Worm (Caenorhabditis elegans) whole organism, mixed stage, embryonic: ENCODE data around the gene nhr-92.
"Not testable (repeated sequence)": the region's sequence is repeated elsewhere in the genome, so short reads cannot be mapped to it uniquely, and the experiment has no call there.

Source experiments
- M03D4.4 ChIP-seq: sonication (generic microtip); optimal IDR thresholded peaks from 2 replicates; lab custom pipeline; 2017; ENCODE audit warnings: mild to moderate bottlenecking, missing genetic modification characterization, missing compliant biosample characterization
- bed-3 ChIP-seq: fragments of 200-800 bp; sonication (Bioruptor generic); optimal IDR thresholded peaks from 3 replicates; lab custom pipeline; 2018; ENCODE audit warnings: mild to moderate bottlenecking, missing genetic modification characterization, moderate library complexity, missing compliant biosample characterization
- blmp-1 ChIP-seq: fragments of 150-350 bp; optimal IDR thresholded peaks from 2 replicates; lab custom pipeline; 2014; ENCODE audit warnings: missing biosample characterization, missing genetic modification characterization
- ceh-39 ChIP-seq: fragments of 150-350 bp; optimal IDR thresholded peaks from 2 replicates; lab custom pipeline; 2014; ENCODE audit warnings: missing biosample characterization, missing genetic modification characterization
- ceh-43 ChIP-seq: fragments of 200-800 bp; sonication (Bioruptor generic); optimal IDR thresholded peaks from 2 replicates; lab custom pipeline; 2018; ENCODE audit warnings: mild to moderate bottlenecking, missing genetic modification characterization, moderate library complexity, missing compliant biosample characterization
- ceh-83 ChIP-seq: fragments of 200-800 bp; sonication (Bioruptor generic); optimal IDR thresholded peaks from 2 replicates; lab custom pipeline; 2018; ENCODE audit warnings: mild to moderate bottlenecking, missing genetic modification characterization, missing compliant biosample characterization
- ces-1 ChIP-seq: fragments of 150-350 bp; optimal IDR thresholded peaks from 2 replicates; lab custom pipeline; 2014; ENCODE audit warnings: missing biosample characterization, missing genetic modification reagents, missing genetic modification characterization
- cnd-1 ChIP-seq: fragments of 200-800 bp; sonication (Bioruptor generic); optimal IDR thresholded peaks from 2 replicates; lab custom pipeline; 2018; ENCODE audit warnings: mild to moderate bottlenecking, missing genetic modification characterization, missing compliant biosample characterization
- drap-1 ChIP-seq: fragments of 200-800 bp; sonication (Bioruptor generic); optimal IDR thresholded peaks from 3 replicates; lab custom pipeline; 2018; ENCODE audit warnings: mild to moderate bottlenecking, missing genetic modification characterization, missing compliant biosample characterization
- elt-1 ChIP-seq: sonication (generic microtip); optimal IDR thresholded peaks from 2 replicates; lab custom pipeline; 2017; ENCODE audit warnings: missing genetic modification characterization, mild to moderate bottlenecking, missing compliant biosample characterization, antibody characterized with exemption, moderate library complexity, borderline replicate concordance; ENCODE audit not compliant: insufficient read depth
- elt-3 ChIP-seq: fragments of 150-350 bp; optimal IDR thresholded peaks from 2 replicates; lab custom pipeline; 2014; ENCODE audit warnings: missing biosample characterization, missing genetic modification characterization
- flh-1 ChIP-seq: fragments of 200-800 bp; sonication (Bioruptor generic); optimal IDR thresholded peaks from 2 replicates; lab custom pipeline; 2018; ENCODE audit warnings: mild to moderate bottlenecking, missing genetic modification characterization, moderate library complexity, missing compliant biosample characterization
- hlh-1 ChIP-seq: fragments of 150-350 bp; optimal IDR thresholded peaks from 2 replicates; lab custom pipeline; 2014; ENCODE audit warnings: missing biosample characterization, missing genetic modification reagents, missing genetic modification characterization
- lin-13 ChIP-seq: fragments of 150-350 bp; optimal IDR thresholded peaks from 2 replicates; lab custom pipeline; 2014; ENCODE audit warnings: missing biosample characterization, missing genetic modification characterization
- lin-32 ChIP-seq: fragments of 200-800 bp; sonication (Bioruptor generic); optimal IDR thresholded peaks from 2 replicates; lab custom pipeline; 2018; ENCODE audit warnings: mild to moderate bottlenecking, missing genetic modification characterization, missing compliant biosample characterization
- lsy-2 ChIP-seq: fragments of 150-350 bp; optimal IDR thresholded peaks from 2 replicates; lab custom pipeline; 2014; ENCODE audit warnings: missing biosample characterization, missing genetic modification characterization
- mab-5 ChIP-seq: fragments of 150-350 bp; optimal IDR thresholded peaks from 2 replicates; lab custom pipeline; 2014; ENCODE audit warnings: missing biosample characterization, missing genetic modification characterization
- mep-1 ChIP-seq: fragments of 150-350 bp; optimal IDR thresholded peaks from 2 replicates; lab custom pipeline; 2017; ENCODE audit warnings: missing biosample characterization, missing genetic modification reagents, missing genetic modification characterization, inconsistent platforms
- mls-2 ChIP-seq: sonication (generic microtip); optimal IDR thresholded peaks from 2 replicates; lab custom pipeline; 2016; ENCODE audit warnings: mild to moderate bottlenecking, missing genetic modification characterization, moderate library complexity, missing compliant biosample characterization
- nhr-12 ChIP-seq: fragments of 150-350 bp; optimal IDR thresholded peaks from 2 replicates; lab custom pipeline; 2014; ENCODE audit warnings: missing biosample characterization, missing genetic modification characterization
- nhr-2 ChIP-seq: fragments of 150-350 bp; optimal IDR thresholded peaks from 2 replicates; lab custom pipeline; 2014; ENCODE audit warnings: missing biosample characterization, missing genetic modification characterization
- nhr-237 ChIP-seq: fragments of 150-350 bp; optimal IDR thresholded peaks from 2 replicates; lab custom pipeline; 2014; ENCODE audit warnings: missing biosample characterization, missing genetic modification characterization
- nhr-28 ChIP-seq: fragments of 150-350 bp; optimal IDR thresholded peaks from 2 replicates; lab custom pipeline; 2014; ENCODE audit warnings: missing biosample characterization, missing genetic modification characterization
- nhr-76 ChIP-seq: sonication (generic microtip); optimal IDR thresholded peaks from 2 replicates; lab custom pipeline; 2017; ENCODE audit warnings: missing biosample characterization, missing genetic modification characterization
- pha-4 ChIP-seq: fragments of 150-350 bp; optimal IDR thresholded peaks from 2 replicates; lab custom pipeline; 2018; ENCODE audit warnings: missing biosample characterization, missing genetic modification reagents, missing genetic modification characterization
- sem-2 ChIP-seq: fragments of 200-800 bp; sonication (Bioruptor generic); optimal IDR thresholded peaks from 2 replicates; lab custom pipeline; 2018; ENCODE audit warnings: mild to moderate bottlenecking, missing genetic modification characterization, missing compliant biosample characterization
- snpc-4 ChIP-seq: fragments of 150-350 bp; optimal IDR thresholded peaks from 2 replicates; lab custom pipeline; 2014; ENCODE audit warnings: missing biosample characterization, missing genetic modification characterization
- sptf-1 ChIP-seq: sonication (generic microtip); optimal IDR thresholded peaks from 2 replicates; lab custom pipeline; 2017; ENCODE audit warnings: mild to moderate bottlenecking, missing genetic modification characterization, moderate library complexity, missing compliant biosample characterization
- tbx-8 ChIP-seq: fragments of 200-800 bp; sonication (Bioruptor generic); optimal IDR thresholded peaks from 2 replicates; lab custom pipeline; 2018; ENCODE audit warnings: mild to moderate bottlenecking, missing genetic modification characterization, moderate library complexity, missing compliant biosample characterization
- unc-120 ChIP-seq: sonication (generic microtip); optimal IDR thresholded peaks from 2 replicates; lab custom pipeline; 2017; ENCODE audit warnings: missing genetic modification characterization, missing compliant biosample characterization; ENCODE audit not compliant: poor library complexity, severe bottlenecking
- unc-39 ChIP-seq: fragments of 150-350 bp; optimal IDR thresholded peaks from 2 replicates; lab custom pipeline; 2014; ENCODE audit warnings: missing biosample characterization, missing genetic modification characterization
- unc-62 ChIP-seq: fragments of 150-350 bp; optimal IDR thresholded peaks from 2 replicates; lab custom pipeline; 2014; ENCODE audit warnings: missing biosample characterization, missing genetic modification reagents, missing genetic modification characterization
- ztf-11 ChIP-seq: fragments of 150-350 bp; optimal IDR thresholded peaks from 2 replicates; lab custom pipeline; 2014; ENCODE audit warnings: missing biosample characterization, missing genetic modification characterization

The nhr-92 gene

DNA sequence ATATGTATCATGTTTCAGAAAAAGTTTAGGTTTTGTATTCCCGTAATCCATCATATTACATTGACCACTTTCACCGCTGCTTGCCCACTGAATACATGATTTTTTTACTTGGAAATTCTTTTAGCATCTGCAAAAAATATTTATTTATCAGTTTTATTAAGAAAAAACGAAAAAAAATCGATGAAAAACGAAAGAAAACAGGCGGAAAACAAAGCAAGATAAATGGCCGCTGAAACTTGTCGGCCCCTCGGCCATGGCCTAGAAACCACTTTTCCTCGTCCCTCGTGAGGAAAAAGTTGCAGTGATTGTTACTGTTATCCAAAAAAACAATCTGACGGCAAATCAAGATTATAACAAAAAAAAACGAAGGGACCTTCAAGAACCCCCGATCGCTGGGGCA lies 9.9 kb upstream of the nhr-92 start, which contains the start of gene dsl-3:
TSS of gene dsl-3 (plus strand) at position 301 of the 400 bp plus-strand sequence.
- not testable (repeated sequence) for TF ChIP-seq pha-4; ceh-43 (GFP tag; lab: Kevin White, UChicago); sptf-1 (tag; lab: Kevin White, UChicago)

DNA sequence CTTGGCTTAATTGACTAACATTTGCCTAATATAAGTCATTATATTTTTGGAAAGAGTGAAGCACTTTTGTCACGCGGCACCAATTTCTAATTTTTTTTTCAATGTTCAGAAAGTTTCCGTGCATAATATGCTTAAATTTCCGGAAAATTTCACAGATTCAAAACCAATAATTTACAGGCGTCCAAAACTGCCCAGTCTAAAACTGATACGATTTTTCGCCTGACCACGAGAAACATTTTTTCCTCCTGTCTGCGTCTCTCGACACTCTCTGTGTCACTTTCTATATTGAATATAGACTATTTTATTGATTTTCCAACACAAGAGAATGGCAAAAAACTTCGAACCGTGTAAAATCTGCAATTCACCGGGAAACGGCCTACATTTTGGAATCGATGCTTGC lies 6.3 kb upstream of the nhr-92 start, which contains the start of gene nhr-122:
TSS of gene nhr-122 (plus strand) at position 301 of the 400 bp plus-strand sequence.
- TF ChIP-seq snpc-4 (tag; lab: Kevin White, UChicago) (no peak), flh-1 (GFP tag; lab: Kevin White, UChicago) (no peak), nhr-237 (tag; lab: Kevin White, UChicago) (no peak), drap-1 (no peak), sem-2 (GFP tag; lab: Kevin White, UChicago) (no peak), lin-13 (no peak), cnd-1 (tag; lab: Kevin White, UChicago) (no peak), ces-1 (GFP tag; lab: Kevin White, UChicago) (no peak), elt-1 (tag; lab: Kevin White, UChicago) (no peak), elt-3 (tag; lab: Kevin White, UChicago) (no peak), lsy-2 (no peak), mls-2 (no peak), M03D4.4 (tag; lab: Kevin White, UChicago) (no peak), unc-120 (tag; lab: Kevin White, UChicago) (no peak), nhr-12 (tag; lab: Kevin White, UChicago) (no peak), sptf-1 (tag; lab: Kevin White, UChicago) (no peak)

- TF ChIP-seq unc-62 (GFP tag; lab: Kevin White, UChicago), result no peak
- TF ChIP-seq nhr-12 (tag; lab: Kevin White, UChicago), result no peak
- TF ChIP-seq sptf-1 (tag; lab: Kevin White, UChicago), result no peak
- no peak for TF ChIP-seq ceh-39
- TF ChIP-seq ztf-11 (tag; lab: Kevin White, UChicago), result no peak
- no peak for TF ChIP-seq mep-1 (tag; lab: Kevin White, UChicago)
- no peak for TF ChIP-seq nhr-237 (tag; lab: Kevin White, UChicago)
- TF ChIP-seq hlh-1 (tag; lab: Kevin White, UChicago), result peak; percentile 22
- no peak for TF ChIP-seq drap-1
- no peak for TF ChIP-seq nhr-76
- peak; percentile 47 for TF ChIP-seq ces-1 (GFP tag; lab: Kevin White, UChicago)
- TF ChIP-seq sem-2 (GFP tag; lab: Kevin White, UChicago), result no peak
- no peak for TF ChIP-seq unc-39
- TF ChIP-seq flh-1 (GFP tag; lab: Kevin White, UChicago), result no peak
- no peak for TF ChIP-seq elt-3 (tag; lab: Kevin White, UChicago)
- TF ChIP-seq snpc-4 (tag; lab: Kevin White, UChicago), result no peak
Observed at ce11 chrIV:1623712-1624111, 3.8 kb downstream of the nhr-92 start, which contains the start of gene nhr-87. nhr-87 (plus strand) TSS chrIV:1624029.

DNA sequence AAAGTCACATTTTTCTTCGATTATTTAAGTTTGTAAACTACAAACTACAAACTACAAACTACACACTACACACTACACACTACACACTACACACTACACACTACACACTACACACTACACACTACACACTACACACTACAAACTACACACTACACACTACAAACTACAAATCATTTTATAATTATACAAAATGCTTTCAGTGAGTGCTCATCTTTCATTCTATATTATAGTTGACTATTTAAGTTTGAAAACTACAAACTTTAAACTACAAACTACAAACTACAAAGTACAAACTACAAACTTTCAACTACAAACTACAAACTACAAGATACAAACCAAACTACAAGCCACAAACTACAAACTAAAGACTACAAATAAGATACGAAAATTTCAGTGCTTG lies 4.6 kb downstream of the nhr-92 start:
- TF ChIP-seq sptf-1 (tag; lab: Kevin White, UChicago) (no peak), ceh-39 (no peak), nhr-2 (no peak), bed-3 (GFP tag; lab: Kevin White, UChicago) (no peak), nhr-28 (tag; lab: Kevin White, UChicago) (no peak), snpc-4 (tag; lab: Kevin White, UChicago) (no peak), unc-120 (tag; lab: Kevin White, UChicago) (no peak), drap-1 (no peak), lin-13 (no peak), ceh-43 (GFP tag; lab: Kevin White, UChicago) (no peak), lin-32 (no peak), pha-4 (no peak), cnd-1 (tag; lab: Kevin White, UChicago) (no peak), lsy-2 (no peak)

DNA sequence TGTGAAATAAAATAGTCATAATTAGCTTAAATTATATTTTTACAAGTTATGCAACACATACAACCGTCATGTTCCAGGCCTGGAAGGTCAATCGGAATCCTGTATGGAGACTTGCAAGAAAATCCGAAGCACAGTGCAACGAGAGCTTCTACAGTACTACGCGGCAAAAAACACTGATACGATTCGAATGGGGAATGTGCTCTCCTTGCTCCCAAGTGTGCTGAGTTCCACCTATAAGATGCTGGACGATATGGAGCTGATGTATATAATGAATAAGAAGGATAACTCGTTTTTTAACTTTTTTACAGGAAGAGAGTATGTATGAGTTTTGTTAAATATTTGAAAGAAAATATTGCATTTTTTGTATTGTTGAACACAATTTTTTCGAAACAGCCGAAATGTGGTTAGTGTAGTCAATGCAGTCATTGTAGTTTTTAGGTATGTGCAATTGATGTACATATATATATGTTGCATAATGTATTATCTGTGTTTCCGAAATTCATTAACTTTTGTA lies 6.5 kb downstream of the nhr-92 start, which contains the start of gene nhr-146:
TSS of gene nhr-146 (plus strand) at position 464 of the 514 bp plus-strand sequence.
- TF ChIP-seq nhr-12 (tag; lab: Kevin White, UChicago) (no peak), nhr-2 (no peak), unc-39 (no peak), mab-5 (tag; lab: Kevin White, UChicago) (no peak), elt-1 (tag; lab: Kevin White, UChicago) (no peak), pha-4 (no peak), ceh-39 (no peak), tbx-8 (GFP tag; lab: Kevin White, UChicago) (no peak), ceh-43 (GFP tag; lab: Kevin White, UChicago) (no peak), ceh-83 (GFP tag; lab: Kevin White, UChicago) (no peak), nhr-237 (tag; lab: Kevin White, UChicago) (no peak), cnd-1 (tag; lab: Kevin White, UChicago) (no peak), blmp-1 (tag; lab: Kevin White, UChicago) (no peak), unc-120 (tag; lab: Kevin White, UChicago) (no peak), sem-2 (GFP tag; lab: Kevin White, UChicago) (no peak)
